Fruit fly (Drosophila melanogaster) whole organism, embryonic: ENCODE results near the gene CG5021.

Experiments
- Adf1 ChIP-seq: fragments of 200-800 bp; sonication (Bioruptor generic); IDR thresholded peaks from 2 replicates; pipeline ENCODE4 v1.3.6; 2022; ENCODE audit warnings: missing biosample characterization, missing genetic modification characterization
- Aef1 ChIP-seq: fragments of 200-800 bp; sonication (Bioruptor generic); IDR thresholded peaks from 3 replicates; pipeline ENCODE4 v1.3.6; 2022; ENCODE audit warnings: missing biosample characterization, missing genetic modification characterization
- Antp ChIP-seq: fragments of 200-800 bp; sonication (Bioruptor generic); optimal IDR thresholded peaks from 3 replicates; lab custom pipeline; 2016; ENCODE audit warnings: missing biosample characterization, missing genetic modification characterization
- Bdp1 ChIP-seq: fragments of 200-800 bp; sonication (Bioruptor generic); optimal IDR thresholded peaks from 3 replicates; lab custom pipeline; 2016; ENCODE audit warnings: missing biosample characterization, missing genetic modification characterization
- CG10321 ChIP-seq: fragments of 200-800 bp; sonication (Bioruptor generic); IDR thresholded peaks from 2 replicates; pipeline ENCODE4 v1.3.6; 2022; ENCODE audit warnings: missing biosample characterization, missing genetic modification characterization
- CG12659 ChIP-seq: fragments of 200-800 bp; sonication (Bioruptor generic); optimal IDR thresholded peaks from 3 replicates; lab custom pipeline; 2017; ENCODE audit warnings: mild to moderate bottlenecking, missing biosample characterization, missing genetic modification reagents, missing genetic modification characterization
- CG17568 ChIP-seq: fragments of 200-800 bp; sonication (Bioruptor generic); optimal IDR thresholded peaks from 2 replicates; lab custom pipeline; 2018; ENCODE audit warnings: missing biosample characterization, mild to moderate bottlenecking, missing genetic modification characterization, moderate library complexity
- CG18619 ChIP-seq: fragments of 200-800 bp; sonication (Bioruptor generic); optimal IDR thresholded peaks from 3 replicates; lab custom pipeline; 2017; ENCODE audit warnings: missing biosample characterization, mild to moderate bottlenecking, missing genetic modification characterization
- CG3163 ChIP-seq: fragments of 200-800 bp; sonication (Bioruptor generic); optimal IDR thresholded peaks from 3 replicates; lab custom pipeline; 2016; ENCODE audit warnings: missing biosample characterization, missing genetic modification characterization
- CG32532 ChIP-seq: fragments of 200-800 bp; sonication (Bioruptor generic); IDR thresholded peaks from 2 replicates; pipeline ENCODE4 v1.3.6; 2022; ENCODE audit warnings: missing biosample characterization, missing genetic modification characterization
- CG32772 ChIP-seq: fragments of 200-800 bp; sonication (Bioruptor generic); IDR thresholded peaks from 2 replicates; pipeline ENCODE4 v1.3.6; 2022; ENCODE audit warnings: missing biosample characterization, missing genetic modification characterization
- CG34376 ChIP-seq: fragments of 200-800 bp; sonication (Bioruptor generic); optimal IDR thresholded peaks from 2 replicates; lab custom pipeline; 2018; ENCODE audit warnings: missing biosample characterization, mild to moderate bottlenecking, missing genetic modification characterization
- CG4328 ChIP-seq: fragments of 200-800 bp; sonication (Bioruptor generic); optimal IDR thresholded peaks from 3 replicates; lab custom pipeline; 2017; ENCODE audit warnings: missing biosample characterization, missing genetic modification reagents, missing genetic modification characterization
- CG4707 ChIP-seq: fragments of 200-800 bp; sonication (Bioruptor generic); optimal IDR thresholded peaks from 2 replicates; lab custom pipeline; 2018; ENCODE audit warnings: missing biosample characterization, mild to moderate bottlenecking, missing genetic modification characterization, moderate library complexity
- CG5245 ChIP-seq: fragments of 200-800 bp; sonication (Bioruptor generic); optimal IDR thresholded peaks from 3 replicates; lab custom pipeline; 2016; ENCODE audit warnings: missing biosample characterization, missing genetic modification characterization
- CG5953 ChIP-seq: fragments of 200-800 bp; sonication (Bioruptor generic); IDR thresholded peaks from 2 replicates; pipeline ENCODE4 v1.3.6; 2022; ENCODE audit warnings: missing biosample characterization, missing genetic modification characterization
- CG6791 ChIP-seq: fragments of 200-800 bp; sonication (Bioruptor generic); IDR thresholded peaks from 3 replicates; pipeline ENCODE4 v1.3.6; 2022; ENCODE audit warnings: missing biosample characterization, missing genetic modification characterization; ENCODE audit not compliant: partially characterized antibody
- CG7357 ChIP-seq: fragments of 200-800 bp; sonication (Bioruptor generic); IDR thresholded peaks from 3 replicates; pipeline ENCODE4 v1.3.6; 2022; ENCODE audit warnings: missing biosample characterization, missing genetic modification characterization
- CG8944 ChIP-seq: fragments of 200-800 bp; sonication (Bioruptor generic); optimal IDR thresholded peaks from 3 replicates; lab custom pipeline; 2016; ENCODE audit warnings: missing biosample characterization, missing genetic modification characterization
- CoRest ChIP-seq: fragments of 200-800 bp; sonication (Bioruptor generic); optimal IDR thresholded peaks from 3 replicates; lab custom pipeline; 2018; ENCODE audit warnings: missing biosample characterization, mild to moderate bottlenecking, missing genetic modification characterization, moderate library complexity
- Dip3 ChIP-seq: fragments of 200-800 bp; sonication (Bioruptor generic); optimal IDR thresholded peaks from 3 replicates; lab custom pipeline; 2016; ENCODE audit warnings: missing biosample characterization, missing genetic modification characterization
- Eip74EF ChIP-seq, 2 experiments: fragments of 200-800 bp in 1 of 2; fragments of >200 bp in 1 of 2; sonication (Bioruptor generic) in 1 of 2; optimal IDR thresholded peaks; 2 replicates each; lab custom pipeline; 2017 to 2019; ENCODE audit warnings: missing biosample characterization in 2 of 2, missing genetic modification characterization in 2 of 2, mild to moderate bottlenecking in 1 of 2, moderate library complexity in 1 of 2
- GATAe ChIP-seq: fragments of 200-800 bp; sonication (Bioruptor generic); conservative IDR thresholded peaks from 2 replicates; pipeline ENCODE4 v1.3.6; 2022; ENCODE audit warnings: missing biosample characterization, missing genetic modification characterization
- Hmx ChIP-seq: fragments of 200-800 bp; sonication (Bioruptor generic); optimal IDR thresholded peaks from 2 replicates; lab custom pipeline; 2016; ENCODE audit warnings: missing biosample characterization, missing genetic modification characterization
- Hr39 ChIP-seq: fragments of >200 bp; optimal IDR thresholded peaks from 2 replicates; lab custom pipeline; 2017
- MBD-R2 ChIP-seq: fragments of 200-800 bp; sonication (Bioruptor generic); IDR thresholded peaks from 2 replicates; pipeline ENCODE4 v1.3.6; 2022; ENCODE audit warnings: missing biosample characterization, missing genetic modification characterization
- MESR4 ChIP-seq: fragments of 200-800 bp; sonication (Bioruptor generic); optimal IDR thresholded peaks from 2 replicates; lab custom pipeline; 2018; ENCODE audit warnings: missing biosample characterization, mild to moderate bottlenecking, missing genetic modification characterization, moderate library complexity
- MTF-1 ChIP-seq: fragments of 200-800 bp; sonication (Bioruptor generic); optimal IDR thresholded peaks from 2 replicates; lab custom pipeline; 2018; ENCODE audit warnings: missing biosample characterization, mild to moderate bottlenecking, missing genetic modification characterization, borderline replicate concordance
- Poxn ChIP-seq: fragments of 200-800 bp; sonication (Bioruptor generic); IDR thresholded peaks from 2 replicates; pipeline ENCODE4 v1.3.6; 2022; ENCODE audit warnings: missing biosample characterization, missing genetic modification characterization
- Ptx1 ChIP-seq: fragments of 200-800 bp; sonication (Bioruptor generic); IDR thresholded peaks from 2 replicates; pipeline ENCODE4 v1.3.6; 2022; ENCODE audit warnings: missing biosample characterization, missing genetic modification characterization
- Six4 ChIP-seq: fragments of 200-800 bp; sonication (Bioruptor generic); optimal IDR thresholded peaks from 2 replicates; lab custom pipeline; 2016; ENCODE audit warnings: missing biosample characterization, missing genetic modification characterization
- aop ChIP-seq: fragments of 200-800 bp; sonication (Bioruptor generic); IDR thresholded peaks from 2 replicates; pipeline ENCODE4 v1.3.6; 2022; ENCODE audit warnings: missing biosample characterization, missing genetic modification characterization
- ase ChIP-seq: fragments of 200-800 bp; sonication (Bioruptor generic); IDR thresholded peaks from 3 replicates; pipeline ENCODE4 v1.3.6; 2022; ENCODE audit warnings: missing biosample characterization, missing genetic modification characterization
- bsh ChIP-seq, 2 experiments: fragments of 200-800 bp; sonication (Bioruptor generic); optimal IDR thresholded peaks; 2 replicates each; lab custom pipeline; 2017 to 2018; ENCODE audit warnings: mild to moderate bottlenecking in 2 of 2, missing biosample characterization in 2 of 2, missing genetic modification characterization in 2 of 2, moderate library complexity in 1 of 2
- cas ChIP-seq: fragments of 200-800 bp; sonication (Bioruptor generic); IDR thresholded peaks from 2 replicates; pipeline ENCODE4 v1.3.6; 2022; ENCODE audit warnings: missing biosample characterization, missing genetic modification characterization
- crp ChIP-seq, 2 experiments: fragments of 200-800 bp; sonication (Bioruptor generic); optimal IDR thresholded peaks; 2 replicates in 1 of 2; 3 replicates in 1 of 2; lab custom pipeline; 2017; ENCODE audit warnings: missing biosample characterization in 2 of 2, missing genetic modification characterization in 2 of 2, mild to moderate bottlenecking in 1 of 2, moderate library complexity in 1 of 2
- emc ChIP-seq: fragments of 200-800 bp; sonication (Bioruptor generic); optimal IDR thresholded peaks from 2 replicates; lab custom pipeline; 2016; ENCODE audit warnings: missing biosample characterization, missing genetic modification characterization
- ewg ChIP-seq: fragments of 200-800 bp; sonication (Bioruptor generic); optimal IDR thresholded peaks from 3 replicates; lab custom pipeline; 2017; ENCODE audit warnings: mild to moderate bottlenecking, missing biosample characterization, missing genetic modification reagents, missing genetic modification characterization
- fd102C ChIP-seq: fragments of 200-800 bp; sonication (Bioruptor generic); optimal IDR thresholded peaks from 2 replicates; lab custom pipeline; 2018; ENCODE audit warnings: missing biosample characterization, mild to moderate bottlenecking, missing genetic modification characterization, moderate library complexity
- grau ChIP-seq: fragments of 200-800 bp; optimal IDR thresholded peaks from 3 replicates; lab custom pipeline; 2019; ENCODE audit warnings: missing biosample characterization, mild to moderate bottlenecking, missing genetic modification characterization, moderate library complexity
- jing ChIP-seq: fragments of 200-800 bp; sonication (Bioruptor generic); optimal IDR thresholded peaks from 2 replicates; lab custom pipeline; 2018; ENCODE audit warnings: missing biosample characterization, mild to moderate bottlenecking, missing genetic modification characterization
- klu ChIP-seq: fragments of 200-800 bp; sonication (Bioruptor generic); IDR thresholded peaks from 2 replicates; pipeline ENCODE4 v1.3.6; 2022; ENCODE audit warnings: missing biosample characterization, missing genetic modification characterization
- nerfin-1 ChIP-seq: fragments of 200-800 bp; sonication (Bioruptor generic); optimal IDR thresholded peaks from 3 replicates; lab custom pipeline; 2019; ENCODE audit warnings: missing biosample characterization, mild to moderate bottlenecking, missing genetic modification characterization, moderate library complexity
- oc ChIP-seq: fragments of 200-800 bp; sonication (Bioruptor generic); optimal IDR thresholded peaks from 2 replicates; lab custom pipeline; 2018; ENCODE audit warnings: missing biosample characterization, mild to moderate bottlenecking, missing genetic modification characterization, moderate library complexity
- odd ChIP-seq: fragments of 200-800 bp; sonication (Bioruptor generic); optimal IDR thresholded peaks from 2 replicates; lab custom pipeline; 2017; ENCODE audit warnings: missing biosample characterization, mild to moderate bottlenecking, missing genetic modification characterization
- org-1 ChIP-seq: fragments of 200-800 bp; sonication (Bioruptor generic); optimal IDR thresholded peaks from 2 replicates; lab custom pipeline; 2017; ENCODE audit warnings: missing biosample characterization, missing genetic modification characterization
- pnt ChIP-seq: fragments of 200-800 bp; sonication (Bioruptor generic); optimal IDR thresholded peaks from 3 replicates; lab custom pipeline; 2016; ENCODE audit warnings: missing biosample characterization, missing genetic modification characterization
- sim ChIP-seq: fragments of 200-800 bp; sonication (Bioruptor generic); IDR thresholded peaks from 2 replicates; pipeline ENCODE4 v1.3.6; 2022; ENCODE audit warnings: missing biosample characterization, missing genetic modification characterization
- sisA ChIP-seq: fragments of 200-800 bp; sonication (Bioruptor generic); IDR thresholded peaks from 2 replicates; pipeline ENCODE4 v1.3.6; 2022; ENCODE audit warnings: missing biosample characterization, missing genetic modification characterization
- sr ChIP-seq: fragments of 200-800 bp; sonication (Bioruptor generic); IDR thresholded peaks from 3 replicates; pipeline ENCODE4 v1.3.6; 2022; ENCODE audit warnings: missing biosample characterization, missing genetic modification characterization
- tgo ChIP-seq: fragments of 200-800 bp; sonication (Bioruptor generic); IDR thresholded peaks from 3 replicates; pipeline ENCODE4 v1.3.6; 2022; ENCODE audit warnings: missing biosample characterization, missing genetic modification characterization
- trem ChIP-seq: fragments of 200-800 bp; optimal IDR thresholded peaks from 3 replicates; lab custom pipeline; 2019; ENCODE audit warnings: missing biosample characterization, mild to moderate bottlenecking, missing genetic modification characterization, moderate library complexity
- wor ChIP-seq: fragments of 200-800 bp; sonication (Bioruptor generic); IDR thresholded peaks from 2 replicates; pipeline ENCODE4 v1.3.6; 2022; ENCODE audit warnings: missing biosample characterization, missing genetic modification characterization

The CG5021 gene

DNA sequence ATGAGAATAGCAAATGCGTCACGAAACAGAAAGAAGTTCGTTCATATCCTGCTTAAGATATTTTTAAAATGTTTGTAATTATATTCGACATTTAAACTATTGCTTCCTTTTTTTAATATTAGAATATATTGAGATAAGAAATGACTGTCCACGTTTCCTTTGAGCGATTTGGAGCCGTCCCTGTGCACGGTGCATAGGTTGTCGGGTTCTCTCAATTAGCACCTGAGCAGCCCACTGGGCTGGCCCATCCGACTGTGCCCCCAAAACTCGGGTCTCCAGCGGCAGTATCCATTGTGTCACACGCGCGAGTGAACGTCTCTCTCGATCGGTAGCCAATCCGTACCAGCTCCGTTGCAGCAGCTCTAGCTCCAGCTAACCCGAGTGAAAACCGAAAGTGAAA lies 8.1 kb upstream of the CG5021 start, which contains the start of gene CG13313 (continued):
- TF ChIP-seq CG32532 (no peak), nerfin-1 (no peak), Adf1 (GFP tag; lab: Robert Waterston, UW) (no peak), aop (no peak), Six4 (no peak), emc (GFP tag; lab: Kevin White, UChicago) (no peak), MTF-1 (no peak), CG17568 (GFP tag; lab: Kevin White, UChicago) (no peak), sim (GFP tag; lab: Robert Waterston, UW) (no peak), sr (GFP tag; lab: Robert Waterston, UW) (no peak), CG10321 (GFP tag; lab: Robert Waterston, UW) (no peak), Bdp1 (GFP tag; lab: Kevin White, UChicago) (no peak), fd102C (GFP tag; lab: Kevin White, UChicago) (no peak), trem (tag; lab: Kevin White, UChicago) (no peak), CG32772 (GFP tag; lab: Robert Waterston, UW) (no peak), org-1 (no peak), ewg (GFP tag; lab: Kevin White, UChicago) (no peak), Dip3 (GFP tag; lab: Kevin White, UChicago) (no peak), CG3163 (GFP tag; lab: Kevin White, UChicago) (no peak), Aef1 (no peak), jing (GFP tag; lab: Kevin White, UChicago) (no peak), bsh (GFP tag; optimal IDR thresholded peaks at IDR 0.05; lab: Kevin White, UChicago) (peak in 1 of 2 experiments; percentile 8), ase (GFP tag; lab: Robert Waterston, UW) (no peak), CG7357 (GFP tag; lab: Robert Waterston, UW) (no peak), Hmx (no peak), Hr39 (no peak), pnt (no peak), CG4328 (no peak), CoRest (peak; percentile 18), crp (GFP tag; optimal IDR thresholded peaks at IDR 0.05; lab: Kevin White, UChicago) (no peak), CG5245 (GFP tag; lab: Kevin White, UChicago) (no peak), Eip74EF (GFP tag; optimal IDR thresholded peaks at IDR 0.05; lab: Kevin White, UChicago) (no peak), CG34376 (GFP tag; lab: Kevin White, UChicago) (no peak), CG8944 (GFP tag; lab: Kevin White, UChicago) (no peak), CG6791 (peak; percentile 26; the same call in 1 of the 3 replicates), wor (GFP tag; lab: Robert Waterston, UW) (no peak), CG18619 (no peak), oc (no peak), CG5953 (GFP tag; lab: Robert Waterston, UW) (no peak), MBD-R2 (GFP tag; lab: Robert Waterston, UW) (no peak), tgo (GFP tag; lab: Robert Waterston, UW) (no peak), CG4707 (GFP tag; lab: Kevin White, UChicago) (no peak), odd (GFP tag; lab: Kevin White, UChicago) (no peak), MESR4 (GFP tag; lab: Kevin White, UChicago) (no peak), Poxn (GFP tag; lab: Robert Waterston, UW) (no peak), CG12659 (peak; percentile 24), sisA (peak; percentile 23; the same call in 1 of the 2 replicates), GATAe (GFP tag; lab: Robert Waterston, UW) (no peak), cas (GFP tag; lab: Robert Waterston, UW) (no peak), Antp (GFP tag; lab: Kevin White, UChicago) (no peak), klu (GFP tag; lab: Robert Waterston, UW) (no peak), grau (tag; lab: Kevin White, UChicago) (peak; percentile 31), Ptx1 (GFP tag; lab: Robert Waterston, UW) (no peak)
